Fruit fly (Drosophila melanogaster) whole organism: ENCODE results near the gene obst-B.

Experiments used
- CG8478 ChIP-seq: fragments of >200 bp; optimal IDR thresholded peaks from 2 replicates; lab custom pipeline; 2018; ENCODE audit warnings: inconsistent platforms
- Dll ChIP-seq: fragments of >200 bp; optimal IDR thresholded peaks from 2 replicates; lab custom pipeline; 2017
- EcR ChIP-seq, 2 experiments: fragments of >200 bp; optimal IDR thresholded peaks; 2 replicates each; lab custom pipeline; 2017; ENCODE audit warnings: missing biosample characterization in 2 of 2, missing genetic modification characterization in 2 of 2, missing genetic modification reagents in 2 of 2
- pan ChIP-seq: fragments of >200 bp; optimal IDR thresholded peaks from 2 replicates; lab custom pipeline; 2017
- psq ChIP-seq: fragments of >200 bp; optimal IDR thresholded peaks from 2 replicates; lab custom pipeline; 2017
- usp ChIP-seq: fragments of >200 bp; optimal IDR thresholded peaks from 2 replicates; lab custom pipeline; 2017; ENCODE audit warnings: missing biosample characterization, missing genetic modification characterization, mixed read lengths

Gene obst-B

DNA sequence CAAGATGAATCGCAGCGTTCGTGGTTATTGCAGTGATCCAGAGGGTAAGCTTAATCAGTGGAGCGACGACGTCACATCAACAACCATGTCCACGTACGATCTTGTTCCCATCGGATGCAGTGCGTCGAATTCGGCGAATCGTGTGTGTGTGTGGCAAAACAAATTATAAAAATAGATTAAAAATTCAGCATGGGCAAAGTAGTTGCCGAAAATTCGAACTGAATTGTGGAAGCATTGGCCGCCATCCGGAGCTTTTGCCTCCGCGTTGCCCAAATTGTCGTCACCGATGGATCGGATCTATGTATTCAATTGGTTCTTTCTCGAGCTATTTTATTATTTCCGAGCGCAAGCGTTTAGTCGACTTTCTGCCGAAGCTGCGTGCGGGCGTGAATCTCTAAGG, 28.0 kb downstream of the obst-B start, which contains the start of gene Spn31A:
Gene Spn31A, plus strand, starts transcription at position 301 of the 400 bp plus-strand sequence.
- TF ChIP-seq usp (GFP tag; lab: Kevin White, UChicago) (no peak), psq (lab: Kevin White, UChicago) (no peak), Dll (no peak), pan (no peak), CG8478 (lab: Kevin White, UChicago) (no peak), EcR (GFP tag; optimal IDR thresholded peaks at IDR 0.05; lab: Kevin White, UChicago) (no peak)

DNA sequence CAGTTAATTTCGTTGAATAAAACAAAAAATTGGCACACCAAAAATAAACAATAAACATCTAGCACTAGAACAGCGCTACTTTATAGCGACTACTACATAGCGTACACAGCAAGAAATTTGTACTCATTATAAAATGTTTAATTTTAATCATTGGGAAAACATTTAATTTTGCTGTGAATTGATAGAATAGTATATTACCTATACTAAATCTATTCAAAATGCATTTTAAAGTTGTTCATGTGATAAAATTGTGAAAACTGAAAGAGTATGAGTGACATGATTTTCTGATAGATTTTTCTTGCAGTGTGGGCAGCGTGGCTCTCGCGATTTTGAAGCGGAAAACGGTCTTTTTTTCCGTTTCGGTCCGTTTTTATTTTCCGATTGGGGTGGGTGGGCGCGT, 28.8 kb downstream of the obst-B start:
- no peak for TF ChIP-seq psq (lab: Kevin White, UChicago)
- TF ChIP-seq Dll: no peak
- no peak for TF ChIP-seq pan

DNA sequence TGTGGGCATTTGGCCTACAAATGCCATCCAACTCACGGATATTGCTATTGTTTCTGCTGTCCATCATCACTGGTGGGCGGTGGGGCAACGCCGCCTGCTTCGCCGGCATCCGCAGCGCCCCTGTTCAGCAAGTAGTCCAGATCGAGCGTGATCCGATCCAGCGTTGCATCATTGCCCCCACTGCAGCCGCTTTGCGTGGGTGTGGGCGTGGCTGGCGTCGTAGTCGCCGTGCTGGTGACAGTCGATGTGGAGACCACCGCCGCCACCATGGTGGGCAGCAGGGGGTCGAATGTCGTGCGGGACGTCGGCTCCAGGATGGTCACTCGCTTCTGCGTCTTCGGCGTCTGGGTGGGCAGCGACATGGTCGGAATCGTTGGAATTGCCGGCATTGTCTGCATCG, 32.3 kb downstream of the obst-B start:
- TF ChIP-seq Dll: no peak
- no peak for TF ChIP-seq psq (lab: Kevin White, UChicago)
- TF ChIP-seq CG8478 (lab: Kevin White, UChicago): no peak
- TF ChIP-seq EcR (GFP tag; optimal IDR thresholded peaks at IDR 0.05; lab: Kevin White, UChicago): no peak
- no peak for TF ChIP-seq pan
- no peak for TF ChIP-seq usp (GFP tag; lab: Kevin White, UChicago)
